Worm (Caenorhabditis elegans): ENCODE measurements around the gene clk-1.

The clk-1 gene

DNA sequence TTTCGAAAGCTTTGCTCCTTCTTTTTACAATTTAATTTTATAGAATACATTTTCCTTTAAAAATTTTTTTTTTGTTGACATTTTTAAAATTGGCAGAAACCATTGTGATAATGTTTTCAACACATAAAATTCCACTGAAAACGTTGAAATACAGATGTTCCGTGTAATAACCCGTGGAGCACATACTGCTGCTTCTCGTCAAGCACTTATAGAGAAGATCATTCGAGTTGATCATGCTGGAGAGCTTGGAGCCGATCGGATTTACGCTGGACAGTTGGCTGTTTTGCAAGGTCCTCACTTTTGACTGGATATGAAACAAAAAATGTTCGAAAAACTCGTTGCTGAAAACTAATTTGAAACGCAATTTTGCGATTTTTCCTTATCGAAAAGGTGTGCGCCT lies at the start of gene clk-1:
TSS of gene clk-1 (plus strand) at position 155 of the 400 bp plus-strand sequence.
- TF ChIP-seq zfh-2 (GFP tag; conservative IDR thresholded peaks at IDR 0.05) = no peak
- TF ChIP-seq F55B11.4 (tag; optimal IDR thresholded peaks at IDR 0.05; ENCODE audit: borderline replicate concordance, insufficient read depth) = no peak
- no peak for TF ChIP-seq madf-10 (tag; optimal IDR thresholded peaks at IDR 0.05)
- TF ChIP-seq ztf-26 (tag; optimal IDR thresholded peaks at IDR 0.05) = no peak
- no peak for TF ChIP-seq rpc-1 (optimal IDR thresholded peaks at IDR 0.05)
- no peak for TF ChIP-seq rpc-1 (tag; optimal IDR thresholded peaks at IDR 0.05)
- TF ChIP-seq ets-4 (GFP tag; optimal IDR thresholded peaks at IDR 0.05) = no peak
- TF ChIP-seq ZK185.1 (tag; optimal IDR thresholded peaks at IDR 0.05; ENCODE audit: poor library complexity, severe bottlenecking) = no peak
- TF ChIP-seq F52B5.7 (tag; optimal IDR thresholded peaks at IDR 0.05) = peak; percentile 6
- no peak for TF ChIP-seq lag-1 (GFP tag; IDR thresholded peaks at IDR 0.05)
- TF ChIP-seq madf-6 (GFP tag; IDR thresholded peaks at IDR 0.05) = peak; percentile 24; the same call in 1 of the 2 replicates
- 0 out of 2 replicates have a peak, but pooled peaks have one; percentile 33 for TF ChIP-seq ekl-4 (GFP tag; IDR thresholded peaks at IDR 0.05)
- no peak for TF ChIP-seq lin-54 (GFP tag; optimal IDR thresholded peaks at IDR 0.05)
- no peak for TF ChIP-seq ztf-6 (GFP tag; IDR thresholded peaks at IDR 0.05)
- no peak for TF ChIP-seq aptf-3 (GFP tag; IDR thresholded peaks at IDR 0.05)
- TF ChIP-seq nfyb-1 (GFP tag; IDR thresholded peaks at IDR 0.05) = 0 out of 2 replicates have a peak, but pooled peaks have one; percentile 8
- peak; percentile 4 for TF ChIP-seq dpff-1 (tag; optimal IDR thresholded peaks at IDR 0.05)
- TF ChIP-seq unc-130 (GFP tag; optimal IDR thresholded peaks at IDR 0.05) = no peak
- TF ChIP-seq lin-26 (GFP tag; IDR thresholded peaks at IDR 0.05) = no peak
- no peak for TF ChIP-seq mes-4 (tag; optimal IDR thresholded peaks at IDR 0.05)
- TF ChIP-seq bed-1 (GFP tag; IDR thresholded peaks at IDR 0.05) = no peak
- TF ChIP-seq D2030.7 (GFP tag; IDR thresholded peaks at IDR 0.05) = no peak
- TF ChIP-seq nhr-120 (GFP tag; IDR thresholded peaks at IDR 0.05) = no peak
- no peak for TF ChIP-seq nhr-179 (tag; optimal IDR thresholded peaks at IDR 0.05)
- TF ChIP-seq hsf-1 (GFP tag; IDR thresholded peaks at IDR 0.05) = 0 out of 2 replicates have a peak, but pooled peaks have one; percentile 55
- no peak for TF ChIP-seq Y79H2A.3 (GFP tag; conservative IDR thresholded peaks at IDR 0.05)
- no peak for TF ChIP-seq ztf-28 (GFP tag; IDR thresholded peaks at IDR 0.05)

DNA sequence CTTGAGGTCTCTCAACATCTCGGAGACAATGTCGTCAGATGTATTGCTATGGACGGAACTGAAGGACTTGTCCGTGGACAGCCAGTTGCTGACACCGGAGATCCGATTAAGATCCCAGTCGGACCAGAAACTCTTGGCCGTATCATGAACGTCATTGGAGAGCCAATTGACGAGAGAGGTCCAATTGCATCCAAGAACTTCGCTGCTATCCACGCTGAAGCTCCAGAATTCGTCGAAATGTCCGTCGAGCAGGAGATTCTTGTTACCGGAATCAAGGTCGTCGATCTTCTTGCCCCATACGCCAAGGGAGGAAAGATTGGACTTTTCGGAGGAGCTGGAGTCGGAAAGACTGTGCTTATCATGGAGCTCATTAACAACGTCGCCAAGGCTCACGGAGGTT lies 48.9 kb upstream of the clk-1 start:
- no peak for TF ChIP-seq F33H1.4 (GFP tag; IDR thresholded peaks at IDR 0.05)

DNA sequence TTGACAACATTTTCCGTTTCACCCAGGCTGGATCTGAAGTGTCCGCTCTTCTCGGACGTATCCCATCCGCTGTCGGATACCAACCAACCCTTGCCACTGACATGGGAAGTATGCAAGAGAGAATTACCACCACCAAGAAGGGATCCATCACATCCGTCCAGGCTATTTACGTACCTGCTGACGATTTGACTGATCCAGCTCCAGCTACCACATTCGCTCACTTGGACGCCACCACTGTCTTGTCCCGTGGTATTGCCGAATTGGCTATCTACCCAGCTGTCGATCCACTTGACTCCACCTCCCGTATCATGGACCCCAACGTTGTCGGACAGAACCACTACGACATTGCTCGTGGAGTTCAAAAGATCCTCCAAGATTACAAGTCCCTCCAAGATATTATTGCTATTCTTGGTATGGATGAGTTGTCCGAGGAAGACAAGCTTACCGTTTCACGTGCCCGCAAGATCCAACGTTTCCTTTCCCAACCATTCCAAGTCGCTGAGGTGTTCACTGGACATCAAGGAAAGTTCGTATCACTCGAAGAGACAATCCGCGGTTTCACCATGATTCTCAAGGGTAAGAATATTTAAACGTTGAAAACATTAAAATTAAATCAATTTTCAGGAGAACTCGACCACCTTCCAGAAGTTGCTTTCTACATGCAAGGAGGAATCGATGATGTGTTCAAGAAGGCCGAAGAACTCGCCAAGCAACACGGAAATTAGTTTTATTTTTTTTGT lies 48.0 kb upstream of the clk-1 start:
- TF ChIP-seq snpc-4 (GFP tag; optimal IDR thresholded peaks at IDR 0.05) = no peak
- no peak for TF ChIP-seq snpc-4 (tag; optimal IDR thresholded peaks at IDR 0.05)
- TF ChIP-seq nhr-120 (GFP tag; IDR thresholded peaks at IDR 0.05) = no peak
- TF ChIP-seq let-607 (tag; optimal IDR thresholded peaks at IDR 0.05) = no peak
- TF ChIP-seq ama-1 (optimal IDR thresholded peaks at IDR 0.05) = no peak
- TF ChIP-seq ama-1 (GFP tag; optimal IDR thresholded peaks at IDR 0.05) = no peak
- TF ChIP-seq aptf-2 (GFP tag; conservative IDR thresholded peaks at IDR 0.05) = no peak
- no peak for TF ChIP-seq tlf-1 (GFP tag; optimal IDR thresholded peaks at IDR 0.05)
- peak; percentile 4 for TF ChIP-seq ZK185.1 (tag; optimal IDR thresholded peaks at IDR 0.05; ENCODE audit: poor library complexity, severe bottlenecking)
- TF ChIP-seq T07F8.4 (tag; optimal IDR thresholded peaks at IDR 0.05) = no peak
- 0 out of 2 replicates have a peak, but pooled peaks have one; percentile 60 for TF ChIP-seq ceh-58 (GFP tag; IDR thresholded peaks at IDR 0.05)
- TF ChIP-seq Y67H2A.10 (GFP tag; conservative IDR thresholded peaks at IDR 0.05) = no peak
- TF ChIP-seq ceh-40 (GFP tag; IDR thresholded peaks at IDR 0.05) = no peak
- no peak for TF ChIP-seq hmg-1.2 (GFP tag; IDR thresholded peaks at IDR 0.05)
- no peak for TF ChIP-seq snpc-1.1 (tag; optimal IDR thresholded peaks at IDR 0.05; ENCODE audit: insufficient read depth)
- no peak for TF ChIP-seq lin-35 (GFP tag; optimal IDR thresholded peaks at IDR 0.05)
- TF ChIP-seq F37B4.10 (GFP tag; IDR thresholded peaks at IDR 0.05) = 0 out of 2 replicates have a peak, but pooled peaks have one; percentile 27
- TF ChIP-seq Y56A3A.18 (GFP tag; IDR thresholded peaks at IDR 0.05) = no peak
- TF ChIP-seq dpl-1 (GFP tag; optimal IDR thresholded peaks at IDR 0.05) = no peak
- TF ChIP-seq rec-8 (tag; optimal IDR thresholded peaks at IDR 0.05) = no peak
- TF ChIP-seq F55B11.4 (tag; optimal IDR thresholded peaks at IDR 0.05; ENCODE audit: borderline replicate concordance, insufficient read depth) = no peak

All from whole organism, young adult.